Worm (Caenorhabditis elegans) whole organism, L3 larva: ENCODE measurements around the gene ZK185.4.

Source experiments
- R02D3.7 ChIP-seq: fragments of 150-350 bp; optimal IDR thresholded peaks from 2 replicates; lab custom pipeline; 2014; ENCODE audit warnings: missing biosample characterization, missing genetic modification characterization
- ZK546.5 ChIP-seq: sonication (generic microtip); optimal IDR thresholded peaks from 2 replicates; lab custom pipeline; 2017; ENCODE audit warnings: missing biosample characterization, missing genetic modification characterization
- aly-2 ChIP-seq: fragments of 150-350 bp; optimal IDR thresholded peaks from 2 replicates; lab custom pipeline; 2014; ENCODE audit warnings: missing biosample characterization, missing genetic modification characterization
- ceh-16 ChIP-seq: sonication (generic microtip); optimal IDR thresholded peaks from 2 replicates; lab custom pipeline; 2017; ENCODE audit warnings: missing biosample characterization, missing genetic modification characterization
- ceh-28 ChIP-seq: fragments of 150-350 bp; optimal IDR thresholded peaks from 2 replicates; lab custom pipeline; 2014; ENCODE audit warnings: missing biosample characterization, missing genetic modification reagents, missing genetic modification characterization
- daf-12 ChIP-seq: fragments of 150-350 bp; optimal IDR thresholded peaks from 2 replicates; lab custom pipeline; 2014; ENCODE audit warnings: missing biosample characterization, missing genetic modification reagents, missing genetic modification characterization
- egl-27 ChIP-seq: sonication (generic microtip); optimal IDR thresholded peaks from 4 replicates; lab custom pipeline; 2017; ENCODE audit warnings: missing biosample characterization, missing genetic modification reagents, missing genetic modification characterization
- egl-5 ChIP-seq: fragments of 150-350 bp; optimal IDR thresholded peaks from 2 replicates; lab custom pipeline; 2017; ENCODE audit warnings: missing biosample characterization, missing genetic modification reagents, missing genetic modification characterization, inconsistent platforms
- elt-2 ChIP-seq: sonication (generic microtip); optimal IDR thresholded peaks from 2 replicates; lab custom pipeline; 2016; ENCODE audit warnings: missing genetic modification reagents, mild to moderate bottlenecking, missing genetic modification characterization, missing compliant biosample characterization
- eor-1 ChIP-seq, 2 experiments: fragments of 150-350 bp; optimal IDR thresholded peaks; 2 replicates each; lab custom pipeline; 2014 to 2018; ENCODE audit warnings: missing biosample characterization in 2 of 2, missing genetic modification characterization in 2 of 2
- fkh-10 ChIP-seq: sonication (generic microtip); optimal IDR thresholded peaks from 2 replicates; lab custom pipeline; 2017; ENCODE audit warnings: missing biosample characterization, missing genetic modification reagents, missing genetic modification characterization
- fkh-2 ChIP-seq: fragments of 150-350 bp; optimal IDR thresholded peaks from 2 replicates; lab custom pipeline; 2014; ENCODE audit warnings: missing biosample characterization, missing genetic modification reagents, missing genetic modification characterization
- fos-1 ChIP-seq: fragments of 150-350 bp; optimal IDR thresholded peaks from 2 replicates; lab custom pipeline; 2014; ENCODE audit warnings: missing biosample characterization, missing genetic modification characterization
- lin-39 ChIP-seq: fragments of 150-350 bp; optimal IDR thresholded peaks from 2 replicates; lab custom pipeline; 2018; ENCODE audit warnings: missing biosample characterization, missing genetic modification reagents, missing genetic modification characterization
- lsy-12 ChIP-seq: sonication (generic microtip); optimal IDR thresholded peaks from 2 replicates; lab custom pipeline; 2016; ENCODE audit warnings: mild to moderate bottlenecking, missing genetic modification characterization, missing compliant biosample characterization
- nhr-12 ChIP-seq: fragments of 150-350 bp; optimal IDR thresholded peaks from 2 replicates; lab custom pipeline; 2014; ENCODE audit warnings: missing biosample characterization, missing genetic modification characterization
- nhr-23 ChIP-seq: fragments of 150-350 bp; optimal IDR thresholded peaks from 2 replicates; lab custom pipeline; 2014; ENCODE audit warnings: missing biosample characterization, missing genetic modification reagents, missing genetic modification characterization
- nhr-237 ChIP-seq: fragments of 150-350 bp; optimal IDR thresholded peaks from 2 replicates; lab custom pipeline; 2014; ENCODE audit warnings: missing biosample characterization, missing genetic modification characterization
- nhr-25 ChIP-seq: sonication (generic microtip); optimal IDR thresholded peaks from 2 replicates; lab custom pipeline; 2017; ENCODE audit warnings: missing biosample characterization, missing genetic modification characterization
- nhr-67 ChIP-seq: fragments of 150-350 bp; optimal IDR thresholded peaks from 2 replicates; lab custom pipeline; 2014; ENCODE audit warnings: missing biosample characterization, missing genetic modification characterization
- nhr-76 ChIP-seq: fragments of 150-350 bp; sonication (generic microtip); optimal IDR thresholded peaks from 5 replicates; lab custom pipeline; 2014; ENCODE audit warnings: missing biosample characterization, missing genetic modification characterization
- nhr-77 ChIP-seq: fragments of 150-350 bp; optimal IDR thresholded peaks from 2 replicates; lab custom pipeline; 2014; ENCODE audit warnings: missing biosample characterization, missing genetic modification characterization
- pha-4 ChIP-seq: fragments of 150-350 bp; optimal IDR thresholded peaks from 2 replicates; lab custom pipeline; 2014; ENCODE audit warnings: missing biosample characterization, missing genetic modification reagents, missing genetic modification characterization
- pqm-1 ChIP-seq: fragments of 150-350 bp; optimal IDR thresholded peaks from 2 replicates; lab custom pipeline; 2017; ENCODE audit warnings: missing biosample characterization, missing genetic modification characterization, inconsistent platforms
- sea-2 ChIP-seq: fragments of 150-350 bp; sonication (generic microtip); optimal IDR thresholded peaks from 4 replicates; lab custom pipeline; 2014; ENCODE audit warnings: missing biosample characterization, missing genetic modification reagents, missing genetic modification characterization
- snpc-4 ChIP-seq: fragments of 150-350 bp; optimal IDR thresholded peaks from 2 replicates; lab custom pipeline; 2014; ENCODE audit warnings: missing biosample characterization, missing genetic modification characterization
- tbx-2 ChIP-seq: sonication (generic microtip); optimal IDR thresholded peaks from 2 replicates; lab custom pipeline; 2016; ENCODE audit warnings: mild to moderate bottlenecking, missing genetic modification characterization, missing compliant biosample characterization
- ztf-11 ChIP-seq: fragments of 150-350 bp; optimal IDR thresholded peaks from 2 replicates; lab custom pipeline; 2014; ENCODE audit warnings: missing biosample characterization, missing genetic modification characterization
- ztf-4 ChIP-seq: fragments of 150-350 bp; optimal IDR thresholded peaks from 2 replicates; lab custom pipeline; 2014; ENCODE audit warnings: missing biosample characterization, missing genetic modification characterization

ZK185.4 gene

ce11 chrIV:4565882-4566281 is 33.0 kb upstream of the ZK185.4 start:
- TF ChIP-seq snpc-4, result no peak
- no peak for TF ChIP-seq fkh-10 (GFP tag; lab: Kevin White, UChicago)

- TF ChIP-seq elt-2 (tag; lab: Kevin White, UChicago), result no peak
- no peak for TF ChIP-seq tbx-2 (tag; lab: Kevin White, UChicago)
- no peak for TF ChIP-seq fkh-10 (GFP tag; lab: Kevin White, UChicago)
- TF ChIP-seq R02D3.7 (tag; lab: Kevin White, UChicago), result no peak
- TF ChIP-seq nhr-23 (tag; lab: Kevin White, UChicago), result no peak
- no peak for TF ChIP-seq egl-5 (tag; lab: Kevin White, UChicago)
- no peak for TF ChIP-seq nhr-25
- TF ChIP-seq ZK546.5 (tag; lab: Kevin White, UChicago), result no peak
- no peak for TF ChIP-seq nhr-67 (tag; lab: Kevin White, UChicago)
- TF ChIP-seq eor-1 (tag; optimal IDR thresholded peaks at IDR 0.05; lab: Kevin White, UChicago), result no peak
- TF ChIP-seq nhr-12 (tag; lab: Kevin White, UChicago), result no peak
Measured at ce11 chrIV:4564541-4564940, 31.6 kb upstream of the ZK185.4 start.

- TF ChIP-seq elt-2 (tag; lab: Kevin White, UChicago), result peak; percentile 34
- no peak for TF ChIP-seq snpc-4
- TF ChIP-seq pha-4 (tag; lab: Kevin White, UChicago), result no peak
- no peak for TF ChIP-seq ztf-4
Measured at ce11 chrIV:4562599-4563116, 29.7 kb upstream of the ZK185.4 start, which contains the start of gene igeg-1. TSS of gene igeg-1 (plus strand) at chrIV:4562649.

ce11 chrIV:4559160-4559559 is 26.2 kb upstream of the ZK185.4 start:
- TF ChIP-seq pha-4 (tag; lab: Kevin White, UChicago), result peak; percentile 18
- peak; percentile 35 for TF ChIP-seq elt-2 (tag; lab: Kevin White, UChicago)
- no peak for TF ChIP-seq fkh-10 (GFP tag; lab: Kevin White, UChicago)
- TF ChIP-seq pqm-1, result peak; percentile 34

ce11 chrIV:4557731-4558130 is 24.8 kb upstream of the ZK185.4 start:
- no peak for TF ChIP-seq egl-27
- peak; percentile 48 for TF ChIP-seq pha-4 (tag; lab: Kevin White, UChicago)
- TF ChIP-seq nhr-237 (tag; lab: Kevin White, UChicago), result no peak
- TF ChIP-seq elt-2 (tag; lab: Kevin White, UChicago), result peak; percentile 51
- peak; percentile 6 for TF ChIP-seq nhr-25

ce11 chrIV:4557130-4557529 is 24.2 kb upstream of the ZK185.4 start:
- no peak for TF ChIP-seq elt-2 (tag; lab: Kevin White, UChicago)
- TF ChIP-seq nhr-76, result no peak
- TF ChIP-seq egl-27, result no peak
- no peak for TF ChIP-seq daf-12 (tag; lab: Kevin White, UChicago)

- no peak for TF ChIP-seq ceh-28 (tag; lab: Kevin White, UChicago)
Measured at ce11 chrIV:4551562-4551961, 18.6 kb upstream of the ZK185.4 start.

ce11 chrIV:4548253-4548652 is 15.3 kb upstream of the ZK185.4 start, which contains the start of gene ZK185.1:
TSS of gene ZK185.1 (plus strand) at chrIV:4548553.
- no peak for TF ChIP-seq ZK546.5 (tag; lab: Kevin White, UChicago)
- TF ChIP-seq lsy-12, result no peak
- no peak for TF ChIP-seq fos-1 (tag; lab: Kevin White, UChicago)
- no peak for TF ChIP-seq ceh-28 (tag; lab: Kevin White, UChicago)
- no peak for TF ChIP-seq fkh-2 (tag; lab: Kevin White, UChicago)
- TF ChIP-seq egl-27, result no peak
- no peak for TF ChIP-seq nhr-77 (tag; lab: Kevin White, UChicago)
- TF ChIP-seq aly-2 (tag; lab: Kevin White, UChicago), result no peak
- TF ChIP-seq pqm-1, result no peak
- no peak for TF ChIP-seq snpc-4
- no peak for TF ChIP-seq ceh-16
- TF ChIP-seq nhr-23 (tag; lab: Kevin White, UChicago), result no peak
- no peak for TF ChIP-seq nhr-76
- no peak for TF ChIP-seq ztf-11 (tag; lab: Kevin White, UChicago)
- TF ChIP-seq lin-39 (tag; lab: Kevin White, UChicago), result no peak
- TF ChIP-seq eor-1 (tag; optimal IDR thresholded peaks at IDR 0.05; lab: Kevin White, UChicago), result no peak
- no peak for TF ChIP-seq nhr-25
- TF ChIP-seq sea-2 (GFP tag; lab: Kevin White, UChicago), result no peak
